Fruit fly (Drosophila melanogaster) whole organism, embryonic: ENCODE measurements around the gene CG3662.
A peak's percentile ranks its signal among the peaks of the same experiment; 100 is the strongest.

Source experiments
- Aef1 ChIP-seq: fragments of 200-800 bp; sonication (Bioruptor generic); IDR thresholded peaks from 3 replicates; pipeline ENCODE4 v1.3.6; 2022; ENCODE audit warnings: missing biosample characterization, missing genetic modification characterization
- BEAF-32 ChIP-seq: fragments of 200-800 bp; sonication (Bioruptor generic); optimal IDR thresholded peaks from 3 replicates; lab custom pipeline; 2017; ENCODE audit warnings: missing biosample characterization, missing genetic modification characterization, mild to moderate bottlenecking, moderate library complexity, missing genetic modification reagents
- CG10565 ChIP-seq: fragments of 200-800 bp; sonication (Bioruptor generic); optimal IDR thresholded peaks from 3 replicates; lab custom pipeline; 2016; ENCODE audit warnings: missing biosample characterization, mild to moderate bottlenecking, missing genetic modification characterization
- CG11398 ChIP-seq: fragments of 200-800 bp; sonication (Bioruptor generic); optimal IDR thresholded peaks from 2 replicates; lab custom pipeline; 2016; ENCODE audit warnings: missing biosample characterization, missing genetic modification characterization
- CG11504 ChIP-seq: fragments of 200-800 bp; sonication (Bioruptor generic); optimal IDR thresholded peaks from 3 replicates; lab custom pipeline; 2019; ENCODE audit warnings: missing biosample characterization, mild to moderate bottlenecking, missing genetic modification characterization, moderate library complexity
- CG14965 ChIP-seq: fragments of 200-800 bp; sonication (Bioruptor generic); optimal IDR thresholded peaks from 2 replicates; lab custom pipeline; 2016; ENCODE audit warnings: missing biosample characterization, missing genetic modification characterization, borderline replicate concordance
- CG15601 ChIP-seq: fragments of 200-800 bp; sonication (Bioruptor generic); optimal IDR thresholded peaks from 3 replicates; lab custom pipeline; 2019; ENCODE audit warnings: missing biosample characterization, mild to moderate bottlenecking, missing genetic modification characterization, moderate library complexity
- CG17328 ChIP-seq: fragments of 200-800 bp; sonication (Bioruptor generic); IDR thresholded peaks from 2 replicates; pipeline ENCODE4 v1.3.6; 2022; ENCODE audit warnings: missing biosample characterization, missing genetic modification characterization
- CG2678 ChIP-seq: fragments of 200-800 bp; sonication (Bioruptor generic); optimal IDR thresholded peaks from 3 replicates; lab custom pipeline; 2019; ENCODE audit warnings: missing biosample characterization, mild to moderate bottlenecking, missing genetic modification characterization, moderate library complexity
- CG2889 ChIP-seq: fragments of 200-800 bp; sonication (Bioruptor generic); IDR thresholded peaks from 3 replicates; pipeline ENCODE4 v1.3.6; 2022; ENCODE audit warnings: missing biosample characterization, missing genetic modification characterization
- CG32767 ChIP-seq: fragments of 200-800 bp; sonication (Bioruptor generic); IDR thresholded peaks from 2 replicates; pipeline ENCODE4 v1.3.6; 2022; ENCODE audit warnings: missing biosample characterization, missing genetic modification characterization
- CG34224 ChIP-seq: fragments of 200-800 bp; sonication (Bioruptor generic); IDR thresholded peaks from 3 replicates; pipeline ENCODE4 v1.3.6; 2022; ENCODE audit warnings: missing biosample characterization, missing genetic modification characterization; ENCODE audit not compliant: partially characterized antibody
- CG4328 ChIP-seq: fragments of 200-800 bp; sonication (Bioruptor generic); optimal IDR thresholded peaks from 3 replicates; lab custom pipeline; 2017; ENCODE audit warnings: missing biosample characterization, missing genetic modification reagents, missing genetic modification characterization
- CG5245 ChIP-seq: fragments of 200-800 bp; sonication (Bioruptor generic); optimal IDR thresholded peaks from 3 replicates; lab custom pipeline; 2016; ENCODE audit warnings: missing biosample characterization, missing genetic modification characterization
- CG8089 ChIP-seq: fragments of 200-800 bp; sonication (Bioruptor generic); optimal IDR thresholded peaks from 3 replicates; lab custom pipeline; 2016; ENCODE audit warnings: missing biosample characterization, missing genetic modification characterization
- CG9876 ChIP-seq: fragments of 200-800 bp; sonication (Bioruptor generic); optimal IDR thresholded peaks from 2 replicates; lab custom pipeline; 2016; ENCODE audit warnings: missing biosample characterization, missing genetic modification characterization
- CoRest ChIP-seq: fragments of 200-800 bp; sonication (Bioruptor generic); optimal IDR thresholded peaks from 3 replicates; lab custom pipeline; 2018; ENCODE audit warnings: missing biosample characterization, mild to moderate bottlenecking, missing genetic modification characterization, moderate library complexity
- Dip3 ChIP-seq: fragments of 200-800 bp; sonication (Bioruptor generic); optimal IDR thresholded peaks from 3 replicates; lab custom pipeline; 2016; ENCODE audit warnings: missing biosample characterization, missing genetic modification characterization
- Hr51 ChIP-seq, 2 experiments: fragments of 200-800 bp; sonication (Bioruptor generic); optimal IDR thresholded peaks; 2 replicates in 1 of 2; 3 replicates in 1 of 2; lab custom pipeline; 2016 to 2018; ENCODE audit warnings: missing biosample characterization in 2 of 2, missing genetic modification characterization in 2 of 2, mild to moderate bottlenecking in 1 of 2, moderate library complexity in 1 of 2
- Jarid2 ChIP-seq: fragments of 200-800 bp; sonication (Bioruptor generic); optimal IDR thresholded peaks from 3 replicates; lab custom pipeline; 2017; ENCODE audit warnings: mild to moderate bottlenecking, missing biosample characterization, missing genetic modification reagents, missing genetic modification characterization
- Med ChIP-seq: fragments of 200-800 bp; sonication (Bioruptor generic); peaks from one replicate; lab custom pipeline; 2016; ENCODE audit warnings: missing biosample characterization, missing genetic modification characterization, mild to moderate bottlenecking, inconsistent platforms, moderate library complexity
- Sox102F ChIP-seq: fragments of 200-800 bp; sonication (Bioruptor generic); optimal IDR thresholded peaks from 2 replicates; lab custom pipeline; 2018; ENCODE audit warnings: missing biosample characterization, mild to moderate bottlenecking, missing genetic modification characterization, moderate library complexity
- bbx ChIP-seq: fragments of 200-800 bp; sonication (Bioruptor generic); IDR thresholded peaks from 2 replicates; pipeline ENCODE4 v1.3.6; 2022; ENCODE audit warnings: missing biosample characterization, missing genetic modification characterization; ENCODE audit not compliant: partially characterized antibody
- cwo ChIP-seq: fragments of 200-800 bp; sonication (Bioruptor generic); optimal IDR thresholded peaks from 3 replicates; lab custom pipeline; 2017; ENCODE audit warnings: missing biosample characterization, missing genetic modification characterization, mild to moderate bottlenecking, moderate library complexity, missing genetic modification reagents
- dm ChIP-seq: fragments of 200-800 bp; sonication (Bioruptor generic); optimal IDR thresholded peaks from 3 replicates; lab custom pipeline; 2016; ENCODE audit warnings: missing biosample characterization, missing genetic modification characterization
- en ChIP-seq: fragments of 200-800 bp; sonication (Bioruptor generic); optimal IDR thresholded peaks from 2 replicates; lab custom pipeline; 2016; ENCODE audit warnings: missing biosample characterization, missing genetic modification characterization
- esg ChIP-seq: fragments of 200-800 bp; sonication (Bioruptor generic); conservative IDR thresholded peaks from 2 replicates; pipeline ENCODE4 v1.3.6; 2022; ENCODE audit warnings: missing biosample characterization, missing genetic modification characterization
- gce ChIP-seq: fragments of 200-800 bp; sonication (Bioruptor generic); IDR thresholded peaks from 3 replicates; pipeline ENCODE4 v1.3.6; 2022; ENCODE audit warnings: missing biosample characterization, missing genetic modification characterization
- gsb-n ChIP-seq: fragments of 200-800 bp; sonication (Bioruptor generic); optimal IDR thresholded peaks from 3 replicates; lab custom pipeline; 2018; ENCODE audit warnings: missing biosample characterization, mild to moderate bottlenecking, missing genetic modification characterization
- insv ChIP-seq, 2 experiments: fragments of 200-800 bp; sonication (Bioruptor generic); optimal IDR thresholded peaks; 3 replicates each; lab custom pipeline; 2016 to 2018; ENCODE audit warnings: missing biosample characterization in 2 of 2, missing genetic modification characterization in 2 of 2
- lmd ChIP-seq: fragments of 200-800 bp; sonication (Bioruptor generic); IDR thresholded peaks from 2 replicates; pipeline ENCODE4 v1.3.6; 2022; ENCODE audit warnings: missing biosample characterization, missing genetic modification characterization
- nerfin-1 ChIP-seq: fragments of 200-800 bp; sonication (Bioruptor generic); optimal IDR thresholded peaks from 3 replicates; lab custom pipeline; 2019; ENCODE audit warnings: missing biosample characterization, mild to moderate bottlenecking, missing genetic modification characterization, moderate library complexity
- org-1 ChIP-seq: fragments of 200-800 bp; sonication (Bioruptor generic); optimal IDR thresholded peaks from 2 replicates; lab custom pipeline; 2017; ENCODE audit warnings: missing biosample characterization, missing genetic modification characterization
- pfk ChIP-seq: fragments of 200-800 bp; sonication (Bioruptor generic); optimal IDR thresholded peaks from 2 replicates; lab custom pipeline; 2018; ENCODE audit warnings: missing biosample characterization, mild to moderate bottlenecking, missing genetic modification characterization, moderate library complexity
- ranshi ChIP-seq: fragments of 200-800 bp; sonication (Bioruptor generic); IDR thresholded peaks from 2 replicates; pipeline ENCODE4 v1.3.6; 2022; ENCODE audit warnings: missing biosample characterization, missing genetic modification characterization
- so ChIP-seq: fragments of 200-800 bp; sonication (Bioruptor generic); IDR thresholded peaks from 3 replicates; pipeline ENCODE4 v1.3.6; 2022; ENCODE audit warnings: missing biosample characterization, missing genetic modification characterization
- tna ChIP-seq: fragments of 200-800 bp; sonication (Bioruptor generic); IDR thresholded peaks from 2 replicates; pipeline ENCODE4 v1.3.6; 2022; ENCODE audit warnings: missing biosample characterization, missing genetic modification characterization; ENCODE audit not compliant: partially characterized antibody
- yki ChIP-seq: fragments of >200 bp; optimal IDR thresholded peaks from 3 replicates; lab custom pipeline; 2018
- zfh1 ChIP-seq: fragments of 200-800 bp; sonication (Bioruptor generic); IDR thresholded peaks from 3 replicates; pipeline ENCODE4 v1.3.6; 2022; ENCODE audit warnings: missing biosample characterization, missing genetic modification characterization

The CG3662 gene

dm6 chr2L:865851-866250 lies 44.8 kb downstream of the CG3662 start (continued):
- peak; percentile 98 for TF ChIP-seq Sox102F (GFP tag; lab: Kevin White, UChicago)
- TF ChIP-seq CoRest, result peak; percentile 96
- peak; percentile 92 for TF ChIP-seq CG2889 (GFP tag; lab: Robert Waterston, UW)
- TF ChIP-seq cwo (GFP tag; lab: Kevin White, UChicago), result peak; percentile 93
- TF ChIP-seq CG4328 (GFP tag; lab: Kevin White, UChicago), result peak; percentile 87
- TF ChIP-seq org-1, result peak; percentile 94
- peak; percentile 72 for TF ChIP-seq CG14965 (GFP tag; lab: Kevin White, UChicago)
- TF ChIP-seq CG10565 (GFP tag; lab: Kevin White, UChicago), result peak; percentile 84
- TF ChIP-seq CG32767, result peak; percentile 93
- peak; percentile 92 for TF ChIP-seq nerfin-1 (tag; lab: Kevin White, UChicago)
- TF ChIP-seq Med (GFP tag; lab: Kevin White, UChicago), result peak; percentile 100
- peak; percentile 92 for TF ChIP-seq CG15601 (tag; lab: Kevin White, UChicago)
- TF ChIP-seq CG11398, result peak; percentile 84
- peak; percentile 91 for TF ChIP-seq CG8089 (GFP tag; lab: Kevin White, UChicago)
- peak; percentile 97 for TF ChIP-seq CG5245 (GFP tag; lab: Kevin White, UChicago)
- TF ChIP-seq CG34224 (GFP tag; lab: Robert Waterston, UW), result no peak
- TF ChIP-seq ranshi (GFP tag; lab: Robert Waterston, UW), result peak; percentile 97
- peak; percentile 91 for TF ChIP-seq en (GFP tag; lab: Kevin White, UChicago)
- TF ChIP-seq dm, result peak; percentile 87
- TF ChIP-seq gce (GFP tag; lab: Robert Waterston, UW), result peak; percentile 97
- TF ChIP-seq Dip3, result peak; percentile 96
- TF ChIP-seq bbx (GFP tag; lab: Robert Waterston, UW), result no peak
- no peak for TF ChIP-seq tna (GFP tag; lab: Robert Waterston, UW)
- no peak for TF ChIP-seq yki (lab: Kevin White, UChicago)
- peak; percentile 7 for TF ChIP-seq BEAF-32 (GFP tag; lab: Kevin White, UChicago)
- TF ChIP-seq Hr51 (GFP tag; optimal IDR thresholded peaks at IDR 0.05; lab: Kevin White, UChicago), result peak; percentile 94 to 97
- peak; percentile 97 for TF ChIP-seq CG17328 (GFP tag; lab: Robert Waterston, UW)
- TF ChIP-seq zfh1 (GFP tag; lab: Robert Waterston, UW), result peak; percentile 98
- peak; percentile 96 for TF ChIP-seq so
- peak; percentile 32 to 60 for TF ChIP-seq insv (GFP tag; optimal IDR thresholded peaks at IDR 0.05; lab: Kevin White, UChicago)
- peak; percentile 95 for TF ChIP-seq Aef1 (GFP tag; lab: Robert Waterston, UW)
- peak; percentile 96 for TF ChIP-seq CG11504 (tag; lab: Kevin White, UChicago)
- peak; percentile 96 for TF ChIP-seq lmd (GFP tag; lab: Robert Waterston, UW)
- TF ChIP-seq pfk, result peak; percentile 20
- TF ChIP-seq Jarid2 (GFP tag; lab: Kevin White, UChicago), result peak; percentile 77
- TF ChIP-seq esg, result peak; percentile 95
- TF ChIP-seq gsb-n, result peak; percentile 96
- TF ChIP-seq CG9876 (GFP tag; lab: Kevin White, UChicago), result peak; percentile 86
- peak; percentile 97 for TF ChIP-seq CG2678 (tag; lab: Kevin White, UChicago)
